Worm (Caenorhabditis elegans): Measurements from ENCODE around the gene Y39A1A.16.

- no peak for TF ChIP-seq F44E2.7 (GFP tag; IDR thresholded peaks at IDR 0.05)
- TF ChIP-seq unc-39 (tag; optimal IDR thresholded peaks at IDR 0.05), result no peak
- TF ChIP-seq unc-130 (GFP tag; optimal IDR thresholded peaks at IDR 0.05), result no peak
- no peak for TF ChIP-seq nhr-237 (tag; optimal IDR thresholded peaks at IDR 0.05)
- TF ChIP-seq nhr-11 (tag; optimal IDR thresholded peaks at IDR 0.05), result peak; percentile 77
- TF ChIP-seq set-16 (GFP tag; IDR thresholded peaks at IDR 0.05), result no peak
- TF ChIP-seq gei-8 (GFP tag; optimal IDR thresholded peaks at IDR 0.05), result no peak
- no peak for TF ChIP-seq F10B5.3 (tag; optimal IDR thresholded peaks at IDR 0.05)
These were observed 38.4 kb downstream of the Y39A1A.16 start for ce11 chrIII:10717479-10717878.
